Fruit fly (Drosophila melanogaster) whole organism, embryonic: Measurements from ENCODE around the gene wds.

ENCODE experiments used
- Bgb ChIP-seq: fragments of 200-800 bp; sonication (Bioruptor generic); IDR thresholded peaks from 2 replicates; pipeline ENCODE4 v1.3.6; 2022; ENCODE audit warnings: missing biosample characterization, missing genetic modification characterization; ENCODE audit not compliant: partially characterized antibody
- CG10565 ChIP-seq: fragments of 200-800 bp; sonication (Bioruptor generic); optimal IDR thresholded peaks from 3 replicates; lab custom pipeline; 2016; ENCODE audit warnings: missing biosample characterization, mild to moderate bottlenecking, missing genetic modification characterization
- CG13624 ChIP-seq: fragments of 200-800 bp; sonication (Bioruptor generic); optimal IDR thresholded peaks from 2 replicates; lab custom pipeline; 2016; ENCODE audit warnings: missing biosample characterization, missing genetic modification characterization
- CG13894 ChIP-seq: fragments of 200-800 bp; sonication (Bioruptor generic); optimal IDR thresholded peaks from 3 replicates; lab custom pipeline; 2018; ENCODE audit warnings: missing biosample characterization, mild to moderate bottlenecking, missing genetic modification characterization, moderate library complexity
- CG16863 ChIP-seq: fragments of 200-800 bp; sonication (Bioruptor generic); optimal IDR thresholded peaks from 3 replicates; lab custom pipeline; 2016; ENCODE audit warnings: missing biosample characterization, missing genetic modification characterization
- CG31388 ChIP-seq: fragments of 200-800 bp; sonication (Bioruptor generic); optimal IDR thresholded peaks from 2 replicates; lab custom pipeline; 2016; ENCODE audit warnings: missing biosample characterization, missing genetic modification characterization
- CG31441 ChIP-seq: fragments of 200-800 bp; sonication (Bioruptor generic); IDR thresholded peaks from 2 replicates; pipeline ENCODE4 v1.3.6; 2022; ENCODE audit warnings: missing biosample characterization, missing genetic modification characterization
- CG3407 ChIP-seq: fragments of 200-800 bp; sonication (Bioruptor generic); optimal IDR thresholded peaks from 2 replicates; lab custom pipeline; 2018; ENCODE audit warnings: missing biosample characterization, mild to moderate bottlenecking, missing genetic modification characterization
- CG5953 ChIP-seq: fragments of 200-800 bp; sonication (Bioruptor generic); IDR thresholded peaks from 2 replicates; pipeline ENCODE4 v1.3.6; 2022; ENCODE audit warnings: missing biosample characterization, missing genetic modification characterization
- CG6254 ChIP-seq: fragments of 200-800 bp; sonication (Bioruptor generic); optimal IDR thresholded peaks from 3 replicates; lab custom pipeline; 2017; ENCODE audit warnings: mild to moderate bottlenecking, missing biosample characterization, missing genetic modification reagents, missing genetic modification characterization
- CG6765 ChIP-seq: fragments of 200-800 bp; sonication (Bioruptor generic); optimal IDR thresholded peaks from 3 replicates; lab custom pipeline; 2017; ENCODE audit warnings: missing biosample characterization, mild to moderate bottlenecking, missing genetic modification characterization
- CG6854 ChIP-seq: fragments of 200-800 bp; sonication (Bioruptor generic); optimal IDR thresholded peaks from 3 replicates; lab custom pipeline; 2017; ENCODE audit warnings: missing biosample characterization, mild to moderate bottlenecking, missing genetic modification characterization
- CG8089 ChIP-seq: fragments of 200-800 bp; sonication (Bioruptor generic); optimal IDR thresholded peaks from 3 replicates; lab custom pipeline; 2016; ENCODE audit warnings: missing biosample characterization, missing genetic modification characterization
- CG8388 ChIP-seq: fragments of 200-800 bp; sonication (Bioruptor generic); optimal IDR thresholded peaks from 2 replicates; lab custom pipeline; 2019; ENCODE audit warnings: missing biosample characterization, mild to moderate bottlenecking, missing genetic modification characterization, moderate library complexity
- CG8924 ChIP-seq: fragments of 200-800 bp; optimal IDR thresholded peaks from 3 replicates; lab custom pipeline; 2019; ENCODE audit warnings: missing biosample characterization, mild to moderate bottlenecking, missing genetic modification characterization, moderate library complexity
- CG9215 ChIP-seq: fragments of 200-800 bp; sonication (Bioruptor generic); IDR thresholded peaks from 2 replicates; pipeline ENCODE4 v1.3.6; 2022; ENCODE audit warnings: missing biosample characterization, missing genetic modification characterization
- CkIIα-i1 ChIP-seq: fragments of 200-800 bp; sonication (Bioruptor generic); IDR thresholded peaks from 2 replicates; pipeline ENCODE4 v1.3.6; 2022; ENCODE audit warnings: missing biosample characterization, missing genetic modification characterization
- D19A ChIP-seq: fragments of 200-800 bp; optimal IDR thresholded peaks from 3 replicates; lab custom pipeline; 2019; ENCODE audit warnings: missing biosample characterization, mild to moderate bottlenecking, missing genetic modification characterization, moderate library complexity
- Doc3 ChIP-seq: fragments of 200-800 bp; sonication (Bioruptor generic); IDR thresholded peaks from 3 replicates; pipeline ENCODE4 v1.3.6; 2022; ENCODE audit warnings: missing biosample characterization, missing genetic modification characterization; ENCODE audit not compliant: partially characterized antibody
- Mes4 ChIP-seq: fragments of 200-800 bp; sonication (Bioruptor generic); optimal IDR thresholded peaks from 2 replicates; lab custom pipeline; 2016; ENCODE audit warnings: missing biosample characterization, missing genetic modification characterization
- Nf-YB ChIP-seq: fragments of 200-800 bp; sonication (Bioruptor generic); optimal IDR thresholded peaks from 3 replicates; lab custom pipeline; 2019; ENCODE audit warnings: missing biosample characterization, mild to moderate bottlenecking, missing genetic modification characterization, moderate library complexity
- Rx ChIP-seq: fragments of 200-800 bp; sonication (Bioruptor generic); IDR thresholded peaks from 2 replicates; pipeline ENCODE4 v1.3.6; 2022; ENCODE audit warnings: missing biosample characterization, missing genetic modification characterization
- Six4 ChIP-seq: fragments of 200-800 bp; sonication (Bioruptor generic); optimal IDR thresholded peaks from 2 replicates; lab custom pipeline; 2016; ENCODE audit warnings: missing biosample characterization, missing genetic modification characterization
- Tbp ChIP-seq: fragments of >200 bp; optimal IDR thresholded peaks from 2 replicates; lab custom pipeline; 2018; ENCODE audit warnings: missing biosample characterization, missing genetic modification characterization
- Xrp1 ChIP-seq: fragments of 200-800 bp; sonication (Bioruptor generic); IDR thresholded peaks from 2 replicates; pipeline ENCODE4 v1.3.6; 2022; ENCODE audit warnings: missing biosample characterization, missing genetic modification characterization
- ac ChIP-seq: fragments of 200-800 bp; sonication (Bioruptor generic); optimal IDR thresholded peaks from 3 replicates; lab custom pipeline; 2017; ENCODE audit warnings: missing biosample characterization, mild to moderate bottlenecking, missing genetic modification characterization
- amos ChIP-seq: fragments of 200-800 bp; sonication (Bioruptor generic); IDR thresholded peaks from 2 replicates; pipeline ENCODE4 v1.3.6; 2022; ENCODE audit warnings: missing biosample characterization, missing genetic modification characterization; ENCODE audit not compliant: partially characterized antibody
- ara ChIP-seq: fragments of 200-800 bp; sonication (Bioruptor generic); IDR thresholded peaks from 2 replicates; pipeline ENCODE4 v1.3.6; 2022; ENCODE audit warnings: missing biosample characterization, missing genetic modification characterization
- ato ChIP-seq: fragments of 200-800 bp; sonication (Bioruptor generic); IDR thresholded peaks from 2 replicates; pipeline ENCODE4 v1.3.6; 2022; ENCODE audit warnings: missing biosample characterization, missing genetic modification characterization; ENCODE audit not compliant: partially characterized antibody
- chif ChIP-seq, 2 experiments: fragments of 200-800 bp; sonication (Bioruptor generic); optimal IDR thresholded peaks; 3 replicates each; lab custom pipeline; 2016; ENCODE audit warnings: missing biosample characterization in 2 of 2, missing genetic modification characterization in 2 of 2
- chn ChIP-seq: fragments of 200-800 bp; sonication (Bioruptor generic); optimal IDR thresholded peaks from 2 replicates; lab custom pipeline; 2016; ENCODE audit warnings: missing biosample characterization, missing genetic modification characterization
- ci ChIP-seq: fragments of 200-800 bp; sonication (Bioruptor generic); IDR thresholded peaks from 3 replicates; pipeline ENCODE4 v1.3.6; 2022; ENCODE audit warnings: missing biosample characterization, missing genetic modification characterization
- dimm ChIP-seq: fragments of 200-800 bp; sonication (Bioruptor generic); IDR thresholded peaks from 2 replicates; pipeline ENCODE4 v1.3.6; 2022; ENCODE audit warnings: missing biosample characterization, missing genetic modification characterization
- dm ChIP-seq: fragments of 200-800 bp; sonication (Bioruptor generic); optimal IDR thresholded peaks from 3 replicates; lab custom pipeline; 2016; ENCODE audit warnings: missing biosample characterization, missing genetic modification characterization
- dmrt99B ChIP-seq: fragments of 200-800 bp; sonication (Bioruptor generic); optimal IDR thresholded peaks from 2 replicates; lab custom pipeline; 2018; ENCODE audit warnings: missing biosample characterization, mild to moderate bottlenecking, missing genetic modification characterization, moderate library complexity
- fd102C ChIP-seq: fragments of 200-800 bp; sonication (Bioruptor generic); optimal IDR thresholded peaks from 2 replicates; lab custom pipeline; 2018; ENCODE audit warnings: missing biosample characterization, mild to moderate bottlenecking, missing genetic modification characterization, moderate library complexity
- fd3F ChIP-seq: fragments of 200-800 bp; sonication (Bioruptor generic); optimal IDR thresholded peaks from 2 replicates; lab custom pipeline; 2018; ENCODE audit warnings: missing biosample characterization, mild to moderate bottlenecking, missing genetic modification characterization, moderate library complexity
- gro ChIP-seq: fragments of 200-800 bp; sonication (Bioruptor generic); optimal IDR thresholded peaks from 2 replicates; lab custom pipeline; 2016; ENCODE audit warnings: missing biosample characterization, missing genetic modification characterization
- ham ChIP-seq: fragments of 200-800 bp; sonication (Bioruptor generic); IDR thresholded peaks from 2 replicates; pipeline ENCODE4 v1.3.6; 2022; ENCODE audit warnings: missing biosample characterization, missing genetic modification characterization
- ind ChIP-seq: fragments of 200-800 bp; sonication (Bioruptor generic); optimal IDR thresholded peaks from 3 replicates; lab custom pipeline; 2016; ENCODE audit warnings: missing biosample characterization, missing genetic modification characterization
- ken ChIP-seq: fragments of 200-800 bp; sonication (Bioruptor generic); IDR thresholded peaks from 3 replicates; pipeline ENCODE4 v1.3.6; 2022; ENCODE audit warnings: missing biosample characterization, missing genetic modification characterization
- maf-S ChIP-seq: fragments of 200-800 bp; sonication (Bioruptor generic); optimal IDR thresholded peaks from 2 replicates; lab custom pipeline; 2016; ENCODE audit warnings: missing biosample characterization, missing genetic modification characterization
- onecut ChIP-seq: fragments of 200-800 bp; sonication (Bioruptor generic); IDR thresholded peaks from 2 replicates; pipeline ENCODE4 v1.3.6; 2022; ENCODE audit warnings: missing biosample characterization, missing genetic modification characterization
- salm ChIP-seq: fragments of 200-800 bp; sonication (Bioruptor generic); optimal IDR thresholded peaks from 2 replicates; lab custom pipeline; 2018; ENCODE audit warnings: missing biosample characterization, mild to moderate bottlenecking, missing genetic modification characterization
- slp2 ChIP-seq: fragments of 200-800 bp; sonication (Bioruptor generic); optimal IDR thresholded peaks from 2 replicates; lab custom pipeline; 2016; ENCODE audit warnings: missing biosample characterization, missing genetic modification characterization
- so ChIP-seq: fragments of 200-800 bp; sonication (Bioruptor generic); IDR thresholded peaks from 3 replicates; pipeline ENCODE4 v1.3.6; 2022; ENCODE audit warnings: missing biosample characterization, missing genetic modification characterization
- stwl ChIP-seq: fragments of 200-800 bp; sonication (Bioruptor generic); optimal IDR thresholded peaks from 3 replicates; lab custom pipeline; 2018; ENCODE audit warnings: missing biosample characterization, mild to moderate bottlenecking, missing genetic modification characterization, moderate library complexity
- ttk ChIP-seq: fragments of 200-800 bp; sonication (Bioruptor generic); IDR thresholded peaks from 2 replicates; pipeline ENCODE4 v2.1.2; 2022; ENCODE audit warnings: missing biosample characterization, missing genetic modification characterization
- twi ChIP-seq: fragments of 200-800 bp; optimal IDR thresholded peaks from 2 replicates; lab custom pipeline; 2019; ENCODE audit warnings: missing biosample characterization, mild to moderate bottlenecking, missing genetic modification characterization, moderate library complexity
- unc-4 ChIP-seq: fragments of 200-800 bp; sonication (Bioruptor generic); IDR thresholded peaks from 2 replicates; pipeline ENCODE4 v1.3.6; 2022; ENCODE audit warnings: missing biosample characterization, missing genetic modification characterization; ENCODE audit not compliant: partially characterized antibody
- zf30C ChIP-seq: fragments of 200-800 bp; sonication (Bioruptor generic); optimal IDR thresholded peaks from 3 replicates; lab custom pipeline; 2018; ENCODE audit warnings: missing biosample characterization, mild to moderate bottlenecking, missing genetic modification characterization

wds gene

DNA sequence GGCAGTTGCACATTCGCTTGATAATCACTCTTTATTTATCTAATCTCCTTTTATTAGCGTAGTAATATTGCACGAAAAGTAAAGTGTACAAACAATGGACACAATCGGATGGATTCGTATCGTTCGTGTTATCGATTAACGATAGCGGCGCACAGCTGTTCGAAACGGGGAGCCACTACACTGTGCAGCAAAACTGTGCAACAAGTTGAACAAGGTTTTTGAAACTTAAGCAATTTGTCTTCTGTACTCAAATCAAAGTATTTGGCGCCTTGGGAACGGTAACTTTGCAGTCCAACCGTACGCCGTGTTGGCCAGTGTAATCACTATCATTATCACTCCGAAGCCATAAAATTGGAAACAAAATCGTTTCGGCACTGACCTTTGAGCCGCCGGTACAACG is 33.9 kb downstream of the wds start, which contains the start of the genes Tsp3A and Seipin (continued):
- peak; percentile 59 for TF ChIP-seq CG8388 (GFP tag; lab: Kevin White, UChicago)
- peak; percentile 73 for TF ChIP-seq salm (tag; lab: Kevin White, UChicago)
- TF ChIP-seq Rx (GFP tag; lab: Robert Waterston, UW), result peak; percentile 88
- TF ChIP-seq CG8089 (GFP tag; lab: Kevin White, UChicago), result peak; percentile 60
- no peak for TF ChIP-seq dmrt99B (tag; lab: Kevin White, UChicago)
- TF ChIP-seq dm (GFP tag; lab: Kevin White, UChicago), result peak; percentile 73
- 0 out of 2 replicates have a peak, but pooled peaks have one; percentile 41 for TF ChIP-seq CkIIα-i1 (GFP tag; lab: Robert Waterston, UW)
- peak; percentile 57 for TF ChIP-seq unc-4 (GFP tag; lab: Robert Waterston, UW)
- TF ChIP-seq fd3F, result peak; percentile 77
- peak; percentile 78 for TF ChIP-seq CG9215 (GFP tag; lab: Robert Waterston, UW)
- TF ChIP-seq CG16863, result peak; percentile 66
- peak; percentile 92 for TF ChIP-seq ci
- TF ChIP-seq Nf-YB (GFP tag; lab: Kevin White, UChicago), result peak; percentile 45
- peak; percentile 89 for TF ChIP-seq Xrp1 (GFP tag; lab: Robert Waterston, UW)
- no peak for TF ChIP-seq CG6254 (GFP tag; lab: Kevin White, UChicago)
- TF ChIP-seq ato (GFP tag; lab: Robert Waterston, UW), result peak; percentile 54; the same call in 1 of the 2 replicates
- peak; percentile 75 for TF ChIP-seq so (GFP tag; lab: Robert Waterston, UW)
- TF ChIP-seq ind, result peak; percentile 86
- peak; percentile 81 for TF ChIP-seq CG8924 (tag; lab: Kevin White, UChicago)
- no peak for TF ChIP-seq D19A (tag; lab: Kevin White, UChicago)
- peak; percentile 75 for TF ChIP-seq slp2
- TF ChIP-seq Bgb (GFP tag; lab: Robert Waterston, UW), result peak; percentile 49; the same call in 1 of the 2 replicates
- TF ChIP-seq Doc3, result peak; percentile 60
- peak; percentile 74 for TF ChIP-seq CG5953 (GFP tag; lab: Robert Waterston, UW)
- TF ChIP-seq fd102C (GFP tag; lab: Kevin White, UChicago), result no peak
- TF ChIP-seq zf30C (GFP tag; lab: Kevin White, UChicago), result peak; percentile 66
- peak; percentile 86 for TF ChIP-seq CG6854 (GFP tag; lab: Kevin White, UChicago)
- TF ChIP-seq onecut (GFP tag; lab: Robert Waterston, UW), result peak; percentile 81
- peak; percentile 90 for TF ChIP-seq CG13624 (GFP tag; lab: Kevin White, UChicago)
- TF ChIP-seq Tbp (GFP tag; lab: Kevin White, UChicago), result no peak
- TF ChIP-seq twi, result peak; percentile 37
- TF ChIP-seq chn (GFP tag; lab: Kevin White, UChicago), result peak; percentile 62
- peak; percentile 92 for TF ChIP-seq gro (GFP tag; lab: Kevin White, UChicago)
- TF ChIP-seq CG31441 (GFP tag; lab: Robert Waterston, UW), result no peak; the same call in 1 of the 2 replicates
- TF ChIP-seq CG13894 (tag; lab: Kevin White, UChicago), result peak; percentile 81
- TF ChIP-seq CG3407 (GFP tag; lab: Kevin White, UChicago), result peak; percentile 57
- TF ChIP-seq CG10565, result no peak
- TF ChIP-seq amos, result peak; percentile 29; the same call in 1 of the 2 replicates
- peak; percentile 82; the same call in 2 of the 3 replicates for TF ChIP-seq ken (GFP tag; lab: Robert Waterston, UW)
- TF ChIP-seq chif (GFP tag; optimal IDR thresholded peaks at IDR 0.05; lab: Kevin White, UChicago), result peak; percentile 45 to 61
- peak; percentile 76 for TF ChIP-seq ara
- TF ChIP-seq Six4, result peak; percentile 71
- 0 out of 2 replicates have a peak, but pooled peaks have one; percentile 24 for TF ChIP-seq ham (GFP tag; lab: Robert Waterston, UW)
- peak; percentile 31 for TF ChIP-seq CG31388 (GFP tag; lab: Kevin White, UChicago)
- peak; percentile 22; the same call in 1 of the 2 replicates for TF ChIP-seq dimm
- peak; percentile 28 for TF ChIP-seq stwl (tag; lab: Kevin White, UChicago)
- no peak for TF ChIP-seq ac (GFP tag; lab: Kevin White, UChicago)
- TF ChIP-seq Mes4, result peak; percentile 74
- TF ChIP-seq CG6765 (GFP tag; lab: Kevin White, UChicago), result peak; percentile 84
- peak; percentile 85 for TF ChIP-seq ttk
- peak; percentile 69 for TF ChIP-seq maf-S (GFP tag; lab: Kevin White, UChicago)
